Fruit fly (Drosophila melanogaster) whole organism, embryonic: ENCODE data around the gene bark.

Experiments used
- Asciz ChIP-seq: fragments of 200-800 bp; sonication (Bioruptor generic); optimal IDR thresholded peaks from 2 replicates; lab custom pipeline; 2017; ENCODE audit warnings: missing biosample characterization, mild to moderate bottlenecking, missing genetic modification characterization, missing genetic modification reagents
- Atf3 ChIP-seq: fragments of 200-800 bp; sonication (Bioruptor generic); optimal IDR thresholded peaks from 3 replicates; lab custom pipeline; 2016; ENCODE audit warnings: missing biosample characterization, missing genetic modification characterization
- Atf6 ChIP-seq: fragments of 200-800 bp; sonication (Bioruptor generic); IDR thresholded peaks from 2 replicates; pipeline ENCODE4 v1.3.6; 2022; ENCODE audit warnings: missing biosample characterization, missing genetic modification characterization
- B-H1 ChIP-seq: fragments of 200-800 bp; sonication (Bioruptor generic); IDR thresholded peaks from 3 replicates; pipeline ENCODE4 v1.3.6; 2022; ENCODE audit warnings: missing biosample characterization, missing genetic modification characterization
- Bdp1 ChIP-seq: fragments of 200-800 bp; sonication (Bioruptor generic); optimal IDR thresholded peaks from 3 replicates; lab custom pipeline; 2016; ENCODE audit warnings: missing biosample characterization, missing genetic modification characterization
- BtbVII ChIP-seq: fragments of 200-800 bp; sonication (Bioruptor generic); optimal IDR thresholded peaks from 3 replicates; lab custom pipeline; 2017; ENCODE audit warnings: missing biosample characterization, mild to moderate bottlenecking, missing genetic modification characterization
- CG10267 ChIP-seq: fragments of 200-800 bp; sonication (Bioruptor generic); optimal IDR thresholded peaks from 2 replicates; lab custom pipeline; 2018; ENCODE audit warnings: missing biosample characterization, mild to moderate bottlenecking, missing genetic modification characterization, moderate library complexity
- CG15073 ChIP-seq: fragments of 200-800 bp; sonication (Bioruptor generic); optimal IDR thresholded peaks from 2 replicates; lab custom pipeline; 2016; ENCODE audit warnings: missing biosample characterization, missing genetic modification characterization
- CG15269 ChIP-seq: fragments of 200-800 bp; sonication (Bioruptor generic); optimal IDR thresholded peaks from 2 replicates; lab custom pipeline; 2018; ENCODE audit warnings: missing biosample characterization, mild to moderate bottlenecking, missing genetic modification characterization, moderate library complexity
- CG16779 ChIP-seq: fragments of 200-800 bp; sonication (Bioruptor generic); IDR thresholded peaks from 2 replicates; pipeline ENCODE4 v1.3.6; 2022; ENCODE audit warnings: missing biosample characterization, missing genetic modification characterization
- CG18262 ChIP-seq: fragments of 200-800 bp; optimal IDR thresholded peaks from 3 replicates; lab custom pipeline; 2019; ENCODE audit warnings: missing biosample characterization, mild to moderate bottlenecking, missing genetic modification characterization, moderate library complexity
- CG2199 ChIP-seq: fragments of 200-800 bp; sonication (Bioruptor generic); IDR thresholded peaks from 3 replicates; pipeline ENCODE4 v1.3.6; 2022; ENCODE audit warnings: missing biosample characterization, missing genetic modification characterization
- CG2202 ChIP-seq: fragments of 200-800 bp; sonication (Bioruptor generic); optimal IDR thresholded peaks from 2 replicates; lab custom pipeline; 2018; ENCODE audit warnings: missing biosample characterization, mild to moderate bottlenecking, missing genetic modification characterization
- CG30403 ChIP-seq: fragments of 200-800 bp; sonication (Bioruptor generic); optimal IDR thresholded peaks from 3 replicates; lab custom pipeline; 2016; ENCODE audit warnings: missing biosample characterization, missing genetic modification characterization
- CG31441 ChIP-seq: fragments of 200-800 bp; sonication (Bioruptor generic); IDR thresholded peaks from 2 replicates; pipeline ENCODE4 v1.3.6; 2022; ENCODE audit warnings: missing biosample characterization, missing genetic modification characterization
- CG34422 ChIP-seq: fragments of 200-800 bp; sonication (Bioruptor generic); IDR thresholded peaks from 3 replicates; pipeline ENCODE4 v1.3.6; 2022; ENCODE audit warnings: missing biosample characterization, missing genetic modification characterization
- CG42726 ChIP-seq: fragments of 200-800 bp; sonication (Bioruptor generic); IDR thresholded peaks from 2 replicates; pipeline ENCODE4 v1.3.6; 2022; ENCODE audit warnings: missing biosample characterization, missing genetic modification characterization; ENCODE audit not compliant: partially characterized antibody
- CG4617 ChIP-seq: fragments of 200-800 bp; sonication (Bioruptor generic); optimal IDR thresholded peaks from 3 replicates; lab custom pipeline; 2016; ENCODE audit warnings: missing biosample characterization, missing genetic modification characterization, borderline replicate concordance
- CG4707 ChIP-seq: fragments of 200-800 bp; sonication (Bioruptor generic); optimal IDR thresholded peaks from 2 replicates; lab custom pipeline; 2018; ENCODE audit warnings: missing biosample characterization, mild to moderate bottlenecking, missing genetic modification characterization, moderate library complexity
- CG7372 ChIP-seq: fragments of 200-800 bp; sonication (Bioruptor generic); IDR thresholded peaks from 2 replicates; pipeline ENCODE4 v1.3.6; 2022; ENCODE audit warnings: missing biosample characterization, missing genetic modification characterization
- CG9437 ChIP-seq: fragments of 200-800 bp; sonication (Bioruptor generic); optimal IDR thresholded peaks from 2 replicates; lab custom pipeline; 2018; ENCODE audit warnings: missing biosample characterization, mild to moderate bottlenecking, missing genetic modification characterization
- Dad ChIP-seq: fragments of 200-800 bp; sonication (Bioruptor generic); optimal IDR thresholded peaks from 3 replicates; lab custom pipeline; 2016; ENCODE audit warnings: missing biosample characterization, missing genetic modification characterization
- Dip3 ChIP-seq: fragments of 200-800 bp; sonication (Bioruptor generic); optimal IDR thresholded peaks from 3 replicates; lab custom pipeline; 2016; ENCODE audit warnings: missing biosample characterization, missing genetic modification characterization
- Doc2 ChIP-seq: fragments of 200-800 bp; sonication (Bioruptor generic); IDR thresholded peaks from 2 replicates; pipeline ENCODE4 v1.3.6; 2022; ENCODE audit warnings: missing biosample characterization, missing genetic modification characterization
- Drgx ChIP-seq: fragments of 200-800 bp; sonication (Bioruptor generic); IDR thresholded peaks from 2 replicates; pipeline ENCODE4 v1.3.6; 2022; ENCODE audit warnings: missing biosample characterization, missing genetic modification characterization
- HmgD ChIP-seq: fragments of 200-800 bp; sonication (Bioruptor generic); optimal IDR thresholded peaks from 3 replicates; lab custom pipeline; 2016; ENCODE audit warnings: missing biosample characterization, missing genetic modification characterization
- Hr78 ChIP-seq, 2 experiments: fragments of 200-800 bp in 1 of 2; fragments of >200 bp in 1 of 2; sonication (Bioruptor generic) in 1 of 2; optimal IDR thresholded peaks; 2 replicates each; lab custom pipeline; 2017 to 2019; ENCODE audit warnings: missing biosample characterization in 2 of 2, missing genetic modification characterization in 2 of 2, mild to moderate bottlenecking in 1 of 2, moderate library complexity in 1 of 2
- Neu2 ChIP-seq: fragments of 200-800 bp; sonication (Bioruptor generic); optimal IDR thresholded peaks from 3 replicates; lab custom pipeline; 2016; ENCODE audit warnings: missing biosample characterization, missing genetic modification characterization, borderline replicate concordance
- Optix ChIP-seq: fragments of 200-800 bp; sonication (Bioruptor generic); IDR thresholded peaks from 3 replicates; pipeline ENCODE4 v1.3.6; 2022; ENCODE audit warnings: missing biosample characterization, missing genetic modification characterization
- Poxn ChIP-seq: fragments of 200-800 bp; sonication (Bioruptor generic); IDR thresholded peaks from 2 replicates; pipeline ENCODE4 v1.3.6; 2022; ENCODE audit warnings: missing biosample characterization, missing genetic modification characterization
- Sin3A ChIP-seq: fragments of >200 bp; optimal IDR thresholded peaks from 2 replicates; lab custom pipeline; 2018
- TFAM ChIP-seq: fragments of 200-800 bp; sonication (Bioruptor generic); optimal IDR thresholded peaks from 2 replicates; lab custom pipeline; 2017; ENCODE audit warnings: missing biosample characterization, missing genetic modification characterization, inconsistent platforms
- Trl ChIP-seq, 3 experiments: fragments of >200 bp in 2 of 3; fragments of 200-800 bp in 1 of 3; sonication (Bioruptor generic) in 1 of 3; optimal IDR thresholded peaks; 2 replicates in 1 of 3; 3 replicates in 2 of 3; lab custom pipeline; 2016 to 2017; ENCODE audit warnings: missing biosample characterization in 1 of 3, missing genetic modification characterization in 1 of 3
- ara ChIP-seq: fragments of 200-800 bp; sonication (Bioruptor generic); IDR thresholded peaks from 2 replicates; pipeline ENCODE4 v1.3.6; 2022; ENCODE audit warnings: missing biosample characterization, missing genetic modification characterization
- ato ChIP-seq: fragments of 200-800 bp; sonication (Bioruptor generic); IDR thresholded peaks from 2 replicates; pipeline ENCODE4 v1.3.6; 2022; ENCODE audit warnings: missing biosample characterization, missing genetic modification characterization; ENCODE audit not compliant: partially characterized antibody
- cwo ChIP-seq: fragments of 200-800 bp; sonication (Bioruptor generic); optimal IDR thresholded peaks from 3 replicates; lab custom pipeline; 2017; ENCODE audit warnings: missing biosample characterization, missing genetic modification characterization, mild to moderate bottlenecking, moderate library complexity, missing genetic modification reagents
- dmrt11E ChIP-seq: fragments of 200-800 bp; sonication (Bioruptor generic); optimal IDR thresholded peaks from 3 replicates; lab custom pipeline; 2018; ENCODE audit warnings: missing biosample characterization, mild to moderate bottlenecking, missing genetic modification characterization, moderate library complexity
- fd102C ChIP-seq: fragments of 200-800 bp; sonication (Bioruptor generic); optimal IDR thresholded peaks from 2 replicates; lab custom pipeline; 2018; ENCODE audit warnings: missing biosample characterization, mild to moderate bottlenecking, missing genetic modification characterization, moderate library complexity
- gsb ChIP-seq: fragments of 200-800 bp; sonication (Bioruptor generic); IDR thresholded peaks from 2 replicates; pipeline ENCODE4 v1.3.6; 2022; ENCODE audit warnings: missing biosample characterization, missing genetic modification characterization
- hkb ChIP-seq, 2 experiments: fragments of 200-800 bp in 1 of 2; fragments of >200 bp in 1 of 2; sonication (Bioruptor generic) in 1 of 2; IDR thresholded peaks in 1 of 2; optimal IDR thresholded peaks in 1 of 2; 2 replicates each; pipeline versions ENCODE4 v1.3.6 to Lab custom; 2017 to 2022; ENCODE audit warnings: missing biosample characterization in 1 of 2, missing genetic modification characterization in 1 of 2
- ind ChIP-seq: fragments of 200-800 bp; sonication (Bioruptor generic); optimal IDR thresholded peaks from 3 replicates; lab custom pipeline; 2016; ENCODE audit warnings: missing biosample characterization, missing genetic modification characterization
- pfk ChIP-seq: fragments of 200-800 bp; sonication (Bioruptor generic); optimal IDR thresholded peaks from 2 replicates; lab custom pipeline; 2018; ENCODE audit warnings: missing biosample characterization, mild to moderate bottlenecking, missing genetic modification characterization, moderate library complexity
- pho ChIP-seq: fragments of 200-800 bp; sonication (Bioruptor generic); optimal IDR thresholded peaks from 2 replicates; lab custom pipeline; 2016; ENCODE audit warnings: missing biosample characterization, missing genetic modification characterization
- ro ChIP-seq: fragments of 200-800 bp; sonication (Bioruptor generic); IDR thresholded peaks from 2 replicates; pipeline ENCODE4 v1.3.6; 2022; ENCODE audit warnings: missing biosample characterization, missing genetic modification characterization
- sim ChIP-seq: fragments of 200-800 bp; sonication (Bioruptor generic); IDR thresholded peaks from 2 replicates; pipeline ENCODE4 v1.3.6; 2022; ENCODE audit warnings: missing biosample characterization, missing genetic modification characterization
- sob ChIP-seq: fragments of 200-800 bp; sonication (Bioruptor generic); IDR thresholded peaks from 2 replicates; pipeline ENCODE4 v1.3.6; 2022; ENCODE audit warnings: missing biosample characterization, missing genetic modification characterization
- sug ChIP-seq: fragments of 200-800 bp; optimal IDR thresholded peaks from 2 replicates; lab custom pipeline; 2019; ENCODE audit warnings: missing biosample characterization, mild to moderate bottlenecking, missing genetic modification characterization, moderate library complexity
- toy ChIP-seq: fragments of 200-800 bp; sonication (Bioruptor generic); IDR thresholded peaks from 2 replicates; pipeline ENCODE4 v1.3.6; 2022; ENCODE audit warnings: missing biosample characterization, missing genetic modification characterization
- trem ChIP-seq: fragments of 200-800 bp; optimal IDR thresholded peaks from 3 replicates; lab custom pipeline; 2019; ENCODE audit warnings: missing biosample characterization, mild to moderate bottlenecking, missing genetic modification characterization, moderate library complexity
- vvl ChIP-seq: fragments of 200-800 bp; sonication (Bioruptor generic); IDR thresholded peaks from 2 replicates; pipeline ENCODE4 v1.3.6; 2022; ENCODE audit warnings: missing biosample characterization, missing genetic modification characterization

Gene bark

DNA sequence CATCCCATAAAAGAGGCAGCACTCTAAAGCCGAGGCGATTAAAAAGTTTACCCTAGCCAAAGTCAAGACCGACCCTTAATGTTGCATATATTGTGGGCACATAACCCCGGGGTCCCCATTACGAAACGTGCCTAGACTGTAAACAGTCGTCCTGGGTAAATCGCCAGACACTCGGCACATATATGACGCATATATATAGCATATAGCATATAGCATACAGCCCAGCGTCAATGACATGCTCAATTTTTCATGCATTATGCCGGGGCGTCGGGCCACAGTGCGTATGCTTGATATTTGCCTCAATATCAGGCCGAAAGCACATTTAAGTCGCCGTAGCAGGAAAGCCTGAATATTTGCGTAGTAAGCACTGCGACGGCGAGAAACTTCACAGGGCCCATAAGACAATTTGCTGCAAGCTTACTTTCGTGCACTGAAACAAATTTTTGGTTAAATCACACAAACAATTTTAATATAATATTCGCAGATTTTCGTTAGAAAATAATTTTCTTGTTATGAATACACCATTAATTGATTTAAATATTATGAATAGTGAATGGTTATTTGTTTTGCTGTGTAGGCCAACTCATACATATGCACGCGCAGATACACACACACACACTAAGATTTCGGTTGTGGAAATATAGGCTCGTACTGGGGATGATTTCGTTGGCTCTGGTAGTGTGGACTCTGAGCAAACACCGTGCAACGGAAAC lies 32.0 kb upstream of the bark start (continued):
- TF ChIP-seq gsb (GFP tag; lab: Robert Waterston, UW) = no peak
- TF ChIP-seq Hr78 (GFP tag; optimal IDR thresholded peaks at IDR 0.05; lab: Kevin White, UChicago) = no peak
- TF ChIP-seq CG4617 (GFP tag; lab: Kevin White, UChicago) = no peak
- TF ChIP-seq HmgD (GFP tag; lab: Kevin White, UChicago) = no peak
- TF ChIP-seq Bdp1 (GFP tag; lab: Kevin White, UChicago) = no peak
- no peak for TF ChIP-seq Atf3
- TF ChIP-seq CG15269 = peak; percentile 54
- TF ChIP-seq TFAM (GFP tag; lab: Kevin White, UChicago) = no peak
- TF ChIP-seq CG7372 = peak; percentile 75
- no peak for TF ChIP-seq Dip3
- TF ChIP-seq dmrt11E = no peak
- TF ChIP-seq sim (GFP tag; lab: Robert Waterston, UW) = no peak
- peak; percentile 13 for TF ChIP-seq BtbVII (GFP tag; lab: Kevin White, UChicago)
- TF ChIP-seq CG10267 (tag; lab: Kevin White, UChicago) = peak; percentile 0
- no peak for TF ChIP-seq sug (tag; lab: Kevin White, UChicago)
- TF ChIP-seq hkb (optimal IDR thresholded peaks at IDR 0.05; lab: Kevin White, UChicago) = no peak
- TF ChIP-seq hkb (GFP tag; IDR thresholded peaks at IDR 0.05; lab: Robert Waterston, UW) = peak; percentile 64
- TF ChIP-seq Drgx (GFP tag; lab: Robert Waterston, UW) = no peak
- no peak for TF ChIP-seq CG31441
- no peak for TF ChIP-seq Sin3A (lab: Kevin White, UChicago)
- TF ChIP-seq sob (GFP tag; lab: Robert Waterston, UW) = peak; percentile 67
- TF ChIP-seq CG16779 (GFP tag; lab: Robert Waterston, UW) = no peak
- peak; percentile 2 for TF ChIP-seq pho (GFP tag; lab: Kevin White, UChicago)
- no peak for TF ChIP-seq CG18262 (tag; lab: Kevin White, UChicago)
- TF ChIP-seq ind (GFP tag; lab: Kevin White, UChicago) = peak; percentile 19
- no peak for TF ChIP-seq Optix (GFP tag; lab: Robert Waterston, UW)
- no peak for TF ChIP-seq pfk (GFP tag; lab: Kevin White, UChicago)
- TF ChIP-seq B-H1 (GFP tag; lab: Robert Waterston, UW) = no peak
- TF ChIP-seq toy = no peak
- TF ChIP-seq Poxn = no peak
- no peak for TF ChIP-seq ro
- no peak for TF ChIP-seq CG42726 (GFP tag; lab: Robert Waterston, UW)
- no peak for TF ChIP-seq CG4707
- no peak for TF ChIP-seq fd102C (GFP tag; lab: Kevin White, UChicago)
- no peak for TF ChIP-seq Asciz (GFP tag; lab: Kevin White, UChicago)
- TF ChIP-seq CG15073 (GFP tag; lab: Kevin White, UChicago) = no peak
- TF ChIP-seq Doc2 = no peak
- TF ChIP-seq ara (GFP tag; lab: Robert Waterston, UW) = no peak
- no peak for TF ChIP-seq CG9437 (GFP tag; lab: Kevin White, UChicago)
- TF ChIP-seq trem (tag; lab: Kevin White, UChicago) = no peak
- no peak for TF ChIP-seq CG34422
- no peak for TF ChIP-seq Dad
- no peak for TF ChIP-seq Trl (optimal IDR thresholded peaks at IDR 0.05; lab: Kevin White, UChicago)
- TF ChIP-seq Trl (GFP tag; optimal IDR thresholded peaks at IDR 0.05; lab: Kevin White, UChicago) = no peak
- TF ChIP-seq Atf6 (GFP tag; lab: Robert Waterston, UW) = peak; percentile 68
- TF ChIP-seq ato = no peak
- TF ChIP-seq Neu2 (GFP tag; lab: Kevin White, UChicago) = no peak
- peak; percentile 50 for TF ChIP-seq cwo (GFP tag; lab: Kevin White, UChicago)
- TF ChIP-seq CG2199 (GFP tag; lab: Robert Waterston, UW) = no peak
- TF ChIP-seq CG2202 (tag; lab: Kevin White, UChicago) = no peak
- TF ChIP-seq vvl (GFP tag; lab: Robert Waterston, UW) = no peak
- TF ChIP-seq CG30403 (GFP tag; lab: Kevin White, UChicago) = peak; percentile 27
